Fruit fly (Drosophila melanogaster): ENCODE measurements around the gene Rsf1.
A peak's percentile ranks its signal among the peaks of the same experiment; 100 is the strongest.

The Rsf1 gene

DNA sequence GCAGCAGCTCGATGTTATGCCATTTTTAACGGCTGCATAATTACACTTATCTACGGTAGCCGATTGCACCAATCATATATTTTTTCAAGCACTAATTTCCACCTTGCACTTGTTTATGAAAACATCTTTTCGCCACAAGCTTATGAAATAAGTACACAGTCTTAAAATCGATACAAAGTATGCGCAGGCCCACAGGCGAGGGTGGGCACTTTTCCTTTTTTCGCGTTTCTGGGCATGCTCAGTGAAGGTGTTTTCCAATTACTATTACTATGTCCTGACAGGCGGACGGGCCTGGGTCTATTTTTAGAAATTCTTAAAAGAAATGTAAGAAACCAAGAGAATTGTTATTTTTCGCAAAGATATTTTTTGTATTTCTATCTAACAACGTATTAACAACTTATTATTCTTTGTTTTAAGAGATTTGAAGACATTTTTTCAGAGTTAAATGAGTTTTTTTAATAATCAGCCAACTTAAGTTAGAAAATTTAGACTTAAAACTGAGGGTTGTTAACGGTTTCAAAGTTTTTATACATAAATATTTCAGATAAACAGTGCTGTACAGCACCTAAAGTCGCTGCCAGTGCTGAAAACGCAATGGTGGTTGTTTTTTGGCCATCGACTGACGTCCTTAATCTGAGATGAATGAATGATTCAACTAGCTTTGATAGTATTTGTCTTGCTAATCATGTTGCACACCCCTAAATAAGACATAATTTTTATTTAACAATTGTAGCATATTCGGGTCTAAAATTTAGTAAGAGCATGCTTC is 47.4 kb upstream of the Rsf1 start, which contains the start of gene Cdk5alpha (continued):
- TF ChIP-seq dm (GFP tag; optimal IDR thresholded peaks at IDR 0.05) = no peak
- TF ChIP-seq sens (GFP tag) = peak; percentile 85
- no peak for TF ChIP-seq tio (GFP tag; optimal IDR thresholded peaks at IDR 0.05)
- TF ChIP-seq Med (GFP tag) = peak; percentile 79
- no peak for TF ChIP-seq br (optimal IDR thresholded peaks at IDR 0.05)
- peak; percentile 21 for TF ChIP-seq CHES-1-like (GFP tag; optimal IDR thresholded peaks at IDR 0.05)
- no peak for TF ChIP-seq Ada2b (GFP tag; IDR thresholded peaks at IDR 0.05)
- no peak for TF ChIP-seq CG2129 (GFP tag; IDR thresholded peaks at IDR 0.05; ENCODE audit: partially characterized antibody)
- peak; percentile 8 for TF ChIP-seq CG15514 (GFP tag; optimal IDR thresholded peaks at IDR 0.05)
- TF ChIP-seq Doc2 (GFP tag; IDR thresholded peaks at IDR 0.05) = no peak
- TF ChIP-seq CG14710 (tag; optimal IDR thresholded peaks at IDR 0.05) = peak; percentile 5
- peak; percentile 98 for TF ChIP-seq stwl (tag; optimal IDR thresholded peaks at IDR 0.05)
- TF ChIP-seq CG13624 (GFP tag; optimal IDR thresholded peaks at IDR 0.05) = peak; percentile 3
- TF ChIP-seq CG8359 (GFP tag; optimal IDR thresholded peaks at IDR 0.05; ENCODE audit: borderline replicate concordance) = no peak
- peak; percentile 18 for TF ChIP-seq CG2116 (GFP tag; optimal IDR thresholded peaks at IDR 0.05)
- TF ChIP-seq CoRest (tag; optimal IDR thresholded peaks at IDR 0.05) = no peak
- peak; percentile 24 for TF ChIP-seq lilli (GFP tag; optimal IDR thresholded peaks at IDR 0.05)
- no peak for TF ChIP-seq pum (GFP tag; optimal IDR thresholded peaks at IDR 0.05)
- peak; percentile 32 for TF ChIP-seq CG1603 (tag; optimal IDR thresholded peaks at IDR 0.05)
- TF ChIP-seq CG17361 (GFP tag; IDR thresholded peaks at IDR 0.05) = no peak
- peak; percentile 29 for TF ChIP-seq bbx (GFP tag; IDR thresholded peaks at IDR 0.05; ENCODE audit: partially characterized antibody)
- no peak for TF ChIP-seq CG11398 (GFP tag; optimal IDR thresholded peaks at IDR 0.05)
- TF ChIP-seq MESR4 (GFP tag; optimal IDR thresholded peaks at IDR 0.05) = peak; percentile 8
- TF ChIP-seq grn (GFP tag; optimal IDR thresholded peaks at IDR 0.05) = peak; percentile 24
- peak; percentile 22; the same call in 1 of the 2 replicates for TF ChIP-seq CG13287 (GFP tag; IDR thresholded peaks at IDR 0.05; ENCODE audit: partially characterized antibody)
- peak; percentile 41 for TF ChIP-seq Myb (GFP tag; optimal IDR thresholded peaks at IDR 0.05)
- TF ChIP-seq trem (tag; optimal IDR thresholded peaks at IDR 0.05) = peak; percentile 31
- TF ChIP-seq repo (GFP tag; optimal IDR thresholded peaks at IDR 0.05) = no peak
- peak; percentile 92 for TF ChIP-seq CG10267 (tag; optimal IDR thresholded peaks at IDR 0.05)
- no peak for TF ChIP-seq CG4854 (GFP tag; optimal IDR thresholded peaks at IDR 0.05)
- peak; percentile 79 for TF ChIP-seq Ets65A (GFP tag)

DNA sequence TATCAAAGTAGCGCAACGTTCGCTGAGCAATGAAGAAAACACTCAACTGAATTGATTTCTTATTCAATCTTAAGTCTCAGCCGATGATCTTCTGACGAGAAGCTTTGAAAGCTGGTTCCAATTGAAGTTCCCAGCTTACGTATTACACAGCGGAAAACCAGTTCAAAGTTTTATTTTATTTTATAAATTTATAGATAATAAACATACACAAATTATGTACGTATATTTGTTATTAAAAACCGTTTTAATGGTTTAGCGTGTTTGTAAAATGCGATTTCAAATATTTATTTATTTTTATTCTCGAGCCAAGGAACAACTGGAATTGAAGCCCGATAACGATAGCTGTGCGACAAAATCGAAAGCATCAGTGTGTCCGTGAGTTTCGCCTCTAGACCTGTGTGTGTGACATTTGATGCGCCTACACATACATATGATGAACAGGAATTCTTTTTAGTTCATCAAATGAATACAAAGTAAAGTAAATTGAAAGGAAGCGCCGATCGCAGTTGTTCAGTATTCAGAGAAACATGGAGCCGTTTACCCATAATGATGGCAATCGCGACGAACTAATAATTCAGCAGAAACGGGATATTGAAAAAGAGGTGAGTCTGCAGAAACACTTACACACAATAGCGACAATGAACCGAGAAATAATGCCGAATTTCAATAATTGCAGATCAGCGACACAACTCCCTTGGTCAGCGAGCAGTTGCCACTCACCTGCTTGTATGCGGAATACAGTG is 43.3 kb upstream of the Rsf1 start, which contains the start of the genes CG5390 and CG4968:
CG5390 (minus strand) TSS at position 77 of the 743 bp plus-strand sequence.
CG4968 (plus strand) TSS at position 405 of the 743 bp plus-strand sequence.
- TF ChIP-seq CrebB (tag; optimal IDR thresholded peaks at IDR 0.05) (peak; percentile 56), Dp (GFP tag; optimal IDR thresholded peaks at IDR 0.05) (peak; percentile 58), CG10209 (GFP tag; optimal IDR thresholded peaks at IDR 0.05) (peak; percentile 59), ATbp (GFP tag; optimal IDR thresholded peaks at IDR 0.05) (no peak), CG10543 (GFP tag; optimal IDR thresholded peaks at IDR 0.05) (peak; percentile 70), CG30403 (GFP tag; optimal IDR thresholded peaks at IDR 0.05) (peak; percentile 73), D (optimal IDR thresholded peaks at IDR 0.05) (no peak), D (GFP tag; optimal IDR thresholded peaks at IDR 0.05) (peak; percentile 64), CG6254 (GFP tag; optimal IDR thresholded peaks at IDR 0.05) (peak; percentile 59), CG5180 (GFP tag; optimal IDR thresholded peaks at IDR 0.05) (no peak), CoRest (tag; optimal IDR thresholded peaks at IDR 0.05) (peak; percentile 79), slbo (GFP tag; IDR thresholded peaks at IDR 0.05) (peak; percentile 77), Nf-YC (tag; optimal IDR thresholded peaks at IDR 0.05) (peak; percentile 78), yki (optimal IDR thresholded peaks at IDR 0.05) (no peak), ken (GFP tag; IDR thresholded peaks at IDR 0.05) (0 out of 3 replicates have a peak, but pooled peaks have one; percentile 54), CG11695 (GFP tag; IDR thresholded peaks at IDR 0.05) (peak; percentile 72; the same call in 2 of the 3 replicates), CG1602 (GFP tag; optimal IDR thresholded peaks at IDR 0.05) (peak; percentile 8), pan (optimal IDR thresholded peaks at IDR 0.05) (no peak), pan (GFP tag; optimal IDR thresholded peaks at IDR 0.05 in 1 of 2, IDR thresholded peaks at IDR 0.05 in 1 of 2) (peak in 1 of 2 experiments; percentile 73), nau (GFP tag; optimal IDR thresholded peaks at IDR 0.05) (peak; percentile 33)

All from whole organism, embryonic.